Fruit fly (Drosophila melanogaster) S2 (cell line): Measurements from ENCODE around the gene mira.

Source experiments
- CG8478 ChIP-seq: fragments of >200 bp; optimal IDR thresholded peaks from 2 replicates; lab custom pipeline; 2018
- CTCF ChIP-seq, 2 experiments: fragments of >200 bp; optimal IDR thresholded peaks; 2 replicates each; lab custom pipeline; 2018

- TF ChIP-seq CG8478 (lab: Kevin White, UChicago), result no peak
- no peak for TF ChIP-seq CTCF (optimal IDR thresholded peaks at IDR 0.05; lab: Kevin White, UChicago)
Observed at dm6 chr3R:19901742-19902141, 33.2 kb downstream of the mira start.
